Fruit fly (Drosophila melanogaster): ENCODE results near the gene Reph.

DNA sequence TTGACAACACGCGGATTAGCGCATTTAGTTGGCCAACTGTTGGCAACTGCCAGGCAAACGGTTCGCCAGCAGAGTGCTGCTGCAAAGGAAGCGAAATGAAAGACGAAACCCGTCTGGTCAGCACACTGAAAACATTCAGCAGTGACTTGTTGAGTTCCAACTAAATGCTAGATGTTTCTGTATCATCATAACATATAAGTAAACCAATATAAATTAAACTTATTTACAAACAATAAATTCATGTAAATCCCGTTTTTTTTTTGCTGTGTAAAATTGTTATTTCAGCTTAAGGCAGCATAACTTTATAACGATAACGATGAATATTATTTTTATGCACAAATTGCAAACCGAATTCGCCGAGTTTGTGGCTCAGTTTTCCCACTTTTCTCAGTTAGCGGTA is 54.8 kb downstream of the Reph start:
- TF ChIP-seq CG12071 (GFP tag; optimal IDR thresholded peaks at IDR 0.05) (no peak), Med (GFP tag) (peak; percentile 49), Xrp1 (GFP tag; IDR thresholded peaks at IDR 0.05) (peak; percentile 45; the same call in 1 of the 2 replicates), az2 (GFP tag; optimal IDR thresholded peaks at IDR 0.05) (no peak), Doc2 (GFP tag; IDR thresholded peaks at IDR 0.05) (no peak), maf-S (GFP tag; optimal IDR thresholded peaks at IDR 0.05) (no peak), nerfin-1 (tag; optimal IDR thresholded peaks at IDR 0.05) (no peak), chif (GFP tag; optimal IDR thresholded peaks at IDR 0.05) (no peak), sisA (GFP tag; IDR thresholded peaks at IDR 0.05) (peak; percentile 20; the same call in 1 of the 2 replicates), cwo (GFP tag; optimal IDR thresholded peaks at IDR 0.05) (no peak), CG12391 (tag; optimal IDR thresholded peaks at IDR 0.05) (peak; percentile 1), Dip3 (GFP tag; optimal IDR thresholded peaks at IDR 0.05) (no peak), CG9215 (GFP tag; IDR thresholded peaks at IDR 0.05) (no peak), en (GFP tag; optimal IDR thresholded peaks at IDR 0.05) (no peak)
